Fruit fly (Drosophila melanogaster) whole organism, embryonic: ENCODE results near the gene CG13659.

Experiments
- BtbVII ChIP-seq: fragments of 200-800 bp; sonication (Bioruptor generic); optimal IDR thresholded peaks from 3 replicates; lab custom pipeline; 2017; ENCODE audit warnings: missing biosample characterization, mild to moderate bottlenecking, missing genetic modification characterization
- CG10462 ChIP-seq: fragments of 200-800 bp; sonication (Bioruptor generic); optimal IDR thresholded peaks from 2 replicates; lab custom pipeline; 2016; ENCODE audit warnings: missing biosample characterization, missing genetic modification characterization
- CG17802 ChIP-seq: fragments of 200-800 bp; sonication (Bioruptor generic); optimal IDR thresholded peaks from 2 replicates; lab custom pipeline; 2018; ENCODE audit warnings: missing biosample characterization, mild to moderate bottlenecking, missing genetic modification characterization, moderate library complexity
- CG4282 ChIP-seq: fragments of 200-800 bp; sonication (Bioruptor generic); optimal IDR thresholded peaks from 2 replicates; lab custom pipeline; 2016; ENCODE audit warnings: missing biosample characterization, missing genetic modification characterization
- Dek ChIP-seq: fragments of 200-800 bp; sonication (Bioruptor generic); optimal IDR thresholded peaks from 3 replicates; lab custom pipeline; 2019; ENCODE audit warnings: missing biosample characterization, mild to moderate bottlenecking, missing genetic modification characterization, moderate library complexity
- Dp ChIP-seq: fragments of 200-800 bp; sonication (Bioruptor generic); optimal IDR thresholded peaks from 2 replicates; lab custom pipeline; 2018; ENCODE audit warnings: missing biosample characterization, mild to moderate bottlenecking, missing genetic modification characterization, moderate library complexity
- Sry-β ChIP-seq: fragments of 200-800 bp; sonication (Bioruptor generic); optimal IDR thresholded peaks from 2 replicates; lab custom pipeline; 2018; ENCODE audit warnings: missing biosample characterization, mild to moderate bottlenecking, missing genetic modification characterization, moderate library complexity
- ac ChIP-seq: fragments of 200-800 bp; sonication (Bioruptor generic); optimal IDR thresholded peaks from 3 replicates; lab custom pipeline; 2017; ENCODE audit warnings: missing biosample characterization, mild to moderate bottlenecking, missing genetic modification characterization
- dimm ChIP-seq: fragments of 200-800 bp; sonication (Bioruptor generic); IDR thresholded peaks from 2 replicates; pipeline ENCODE4 v1.3.6; 2022; ENCODE audit warnings: missing biosample characterization, missing genetic modification characterization
- sc ChIP-seq, 3 experiments: fragments of >200 bp in 2 of 3; fragments of 200-800 bp in 1 of 3; sonication (Bioruptor generic) in 1 of 3; optimal IDR thresholded peaks; 2 replicates in 2 of 3; 3 replicates in 1 of 3; lab custom pipeline; 2017; ENCODE audit warnings: mild to moderate bottlenecking in 1 of 3, missing biosample characterization in 1 of 3, missing genetic modification characterization in 1 of 3, missing genetic modification reagents in 1 of 3

- TF ChIP-seq BtbVII (GFP tag; lab: Kevin White, UChicago) (no peak), Dp (GFP tag; lab: Kevin White, UChicago) (no peak), CG17802 (tag; lab: Kevin White, UChicago) (no peak), CG10462 (GFP tag; lab: Kevin White, UChicago) (no peak), ac (no peak), CG4282 (GFP tag; lab: Kevin White, UChicago) (no peak), sc (optimal IDR thresholded peaks at IDR 0.05; lab: Kevin White, UChicago) (no peak), sc (GFP tag; optimal IDR thresholded peaks at IDR 0.05; lab: Kevin White, UChicago) (no peak), Dek (tag; lab: Kevin White, UChicago) (no peak), Sry-β (GFP tag; lab: Kevin White, UChicago) (no peak), dimm (GFP tag; lab: Robert Waterston, UW) (no peak)
Measured at dm6 chr3R:25283209-25283670, 17.5 kb upstream of the CG13659 start, which contains the start of gene CG31300.
